Fruit fly (Drosophila melanogaster): Measurements from ENCODE around the gene CG15771.

DNA sequence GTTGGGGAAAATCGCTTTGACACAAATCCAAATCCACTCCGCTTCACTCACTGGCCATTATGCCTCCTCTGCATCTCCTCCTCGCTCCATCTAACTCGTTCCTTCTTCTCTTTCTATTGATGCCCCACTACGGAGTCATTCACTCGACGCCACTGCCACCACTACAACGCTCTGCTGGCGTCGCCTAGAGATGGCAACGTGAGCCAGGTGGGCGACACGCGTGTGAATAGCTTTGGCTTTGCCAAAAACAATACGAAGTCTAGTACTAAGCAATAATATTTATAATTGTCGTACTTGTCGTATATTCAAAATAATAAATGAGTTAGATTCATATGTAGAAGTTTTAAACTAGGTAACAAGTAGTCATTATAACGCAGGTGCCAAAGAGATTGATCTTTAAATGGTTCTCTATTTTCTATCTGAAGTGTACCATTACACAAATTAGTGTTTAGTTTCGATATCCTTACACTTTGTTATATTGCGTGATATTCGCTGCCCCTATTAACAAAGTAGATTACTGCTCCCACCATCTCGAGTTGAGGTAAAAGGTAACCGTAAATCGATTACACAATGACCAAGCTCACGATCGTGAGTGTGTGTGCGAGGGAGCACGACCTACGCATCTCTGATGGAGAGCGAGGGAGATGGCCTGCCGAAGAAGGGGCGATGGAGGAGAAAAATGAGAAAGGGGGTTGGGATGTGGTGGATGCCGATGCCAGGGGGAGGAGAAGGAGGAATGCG, 10.2 kb upstream of the CG15771 start:
- no peak for TF ChIP-seq CG8478 (optimal IDR thresholded peaks at IDR 0.05)
- TF ChIP-seq CTCF (optimal IDR thresholded peaks at IDR 0.05), result no peak

All from S2 (cell line).